Fruit fly (Drosophila melanogaster) whole organism, embryonic: ENCODE measurements around the gene sun.

Experiments used
- BEAF-32 ChIP-seq: fragments of 200-800 bp; sonication (Bioruptor generic); optimal IDR thresholded peaks from 3 replicates; lab custom pipeline; 2017; ENCODE audit warnings: missing biosample characterization, missing genetic modification characterization, mild to moderate bottlenecking, moderate library complexity, missing genetic modification reagents
- CG10366 ChIP-seq: fragments of 200-800 bp; sonication (Bioruptor generic); IDR thresholded peaks from 2 replicates; pipeline ENCODE4 v1.3.6; 2022; ENCODE audit warnings: missing biosample characterization, missing genetic modification characterization
- CG11085 ChIP-seq: fragments of 200-800 bp; sonication (Bioruptor generic); IDR thresholded peaks from 2 replicates; pipeline ENCODE4 v1.3.6; 2022; ENCODE audit warnings: missing biosample characterization, missing genetic modification characterization
- CG11560 ChIP-seq: fragments of 200-800 bp; sonication (Bioruptor generic); IDR thresholded peaks from 3 replicates; pipeline ENCODE4 v1.3.6; 2022; ENCODE audit warnings: missing biosample characterization, missing genetic modification characterization
- CG12071 ChIP-seq: fragments of 200-800 bp; sonication (Bioruptor generic); optimal IDR thresholded peaks from 3 replicates; lab custom pipeline; 2018; ENCODE audit warnings: missing biosample characterization, mild to moderate bottlenecking, missing genetic modification characterization
- CG12219 ChIP-seq: fragments of 200-800 bp; sonication (Bioruptor generic); optimal IDR thresholded peaks from 3 replicates; lab custom pipeline; 2018; ENCODE audit warnings: missing biosample characterization, mild to moderate bottlenecking, missing genetic modification characterization
- CG14014 ChIP-seq: fragments of 200-800 bp; sonication (Bioruptor generic); IDR thresholded peaks from 2 replicates; pipeline ENCODE4 v1.3.6; 2022; ENCODE audit warnings: missing biosample characterization, missing genetic modification characterization
- CG14710 ChIP-seq: fragments of 200-800 bp; sonication (Bioruptor generic); optimal IDR thresholded peaks from 3 replicates; lab custom pipeline; 2019; ENCODE audit warnings: missing biosample characterization, mild to moderate bottlenecking, missing genetic modification characterization, moderate library complexity
- CG14860 ChIP-seq: fragments of 200-800 bp; sonication (Bioruptor generic); IDR thresholded peaks from 3 replicates; pipeline ENCODE4 v1.3.6; 2022; ENCODE audit warnings: missing biosample characterization, missing genetic modification characterization; ENCODE audit not compliant: partially characterized antibody
- CG16779 ChIP-seq: fragments of 200-800 bp; sonication (Bioruptor generic); IDR thresholded peaks from 2 replicates; pipeline ENCODE4 v1.3.6; 2022; ENCODE audit warnings: missing biosample characterization, missing genetic modification characterization
- CG2678 ChIP-seq: fragments of 200-800 bp; sonication (Bioruptor generic); optimal IDR thresholded peaks from 3 replicates; lab custom pipeline; 2019; ENCODE audit warnings: missing biosample characterization, mild to moderate bottlenecking, missing genetic modification characterization, moderate library complexity
- CG31365 ChIP-seq: fragments of 200-800 bp; sonication (Bioruptor generic); optimal IDR thresholded peaks from 2 replicates; lab custom pipeline; 2018; ENCODE audit warnings: missing biosample characterization, mild to moderate bottlenecking, missing genetic modification characterization
- CG33213 ChIP-seq: fragments of 200-800 bp; sonication (Bioruptor generic); optimal IDR thresholded peaks from 3 replicates; lab custom pipeline; 2016; ENCODE audit warnings: missing biosample characterization, missing genetic modification characterization
- CG42726 ChIP-seq: fragments of 200-800 bp; sonication (Bioruptor generic); IDR thresholded peaks from 2 replicates; pipeline ENCODE4 v1.3.6; 2022; ENCODE audit warnings: missing biosample characterization, missing genetic modification characterization; ENCODE audit not compliant: partially characterized antibody
- CG4360 ChIP-seq: fragments of 200-800 bp; sonication (Bioruptor generic); IDR thresholded peaks from 2 replicates; pipeline ENCODE4 v1.3.6; 2022; ENCODE audit warnings: missing biosample characterization, missing genetic modification characterization
- CG4707 ChIP-seq: fragments of 200-800 bp; sonication (Bioruptor generic); optimal IDR thresholded peaks from 2 replicates; lab custom pipeline; 2018; ENCODE audit warnings: missing biosample characterization, mild to moderate bottlenecking, missing genetic modification characterization, moderate library complexity
- CG5180 ChIP-seq: fragments of 200-800 bp; sonication (Bioruptor generic); optimal IDR thresholded peaks from 3 replicates; lab custom pipeline; 2017; ENCODE audit warnings: missing biosample characterization, missing genetic modification characterization, mild to moderate bottlenecking, moderate library complexity, missing genetic modification reagents
- CG6813 ChIP-seq: fragments of 200-800 bp; sonication (Bioruptor generic); optimal IDR thresholded peaks from 2 replicates; lab custom pipeline; 2017; ENCODE audit warnings: missing biosample characterization, missing genetic modification characterization, mild to moderate bottlenecking, moderate library complexity, missing genetic modification reagents
- CG7372 ChIP-seq: fragments of 200-800 bp; sonication (Bioruptor generic); IDR thresholded peaks from 2 replicates; pipeline ENCODE4 v1.3.6; 2022; ENCODE audit warnings: missing biosample characterization, missing genetic modification characterization
- CG8765 ChIP-seq: fragments of 200-800 bp; sonication (Bioruptor generic); IDR thresholded peaks from 2 replicates; pipeline ENCODE4 v1.3.6; 2022; ENCODE audit warnings: missing biosample characterization, missing genetic modification characterization
- E2f1 ChIP-seq: fragments of 200-800 bp; sonication (Bioruptor generic); IDR thresholded peaks from 2 replicates; pipeline ENCODE4 v1.3.6; 2022; ENCODE audit warnings: missing biosample characterization, missing genetic modification characterization
- Elba2 ChIP-seq: fragments of 200-800 bp; sonication (Bioruptor generic); optimal IDR thresholded peaks from 3 replicates; lab custom pipeline; 2016; ENCODE audit warnings: missing biosample characterization, missing genetic modification characterization
- Hr51 ChIP-seq, 2 experiments: fragments of 200-800 bp; sonication (Bioruptor generic); optimal IDR thresholded peaks; 2 replicates in 1 of 2; 3 replicates in 1 of 2; lab custom pipeline; 2016 to 2018; ENCODE audit warnings: missing biosample characterization in 2 of 2, missing genetic modification characterization in 2 of 2, mild to moderate bottlenecking in 1 of 2, moderate library complexity in 1 of 2
- Max ChIP-seq: fragments of 200-800 bp; sonication (Bioruptor generic); optimal IDR thresholded peaks from 2 replicates; lab custom pipeline; 2016; ENCODE audit warnings: missing biosample characterization, mild to moderate bottlenecking, missing genetic modification characterization
- Mes4 ChIP-seq: fragments of 200-800 bp; sonication (Bioruptor generic); optimal IDR thresholded peaks from 2 replicates; lab custom pipeline; 2016; ENCODE audit warnings: missing biosample characterization, missing genetic modification characterization
- Mrtf ChIP-seq: fragments of 200-800 bp; sonication (Bioruptor generic); IDR thresholded peaks from 3 replicates; pipeline ENCODE4 v1.3.6; 2022; ENCODE audit warnings: missing biosample characterization, missing genetic modification characterization
- NC2α ChIP-seq: fragments of 200-800 bp; sonication (Bioruptor generic); optimal IDR thresholded peaks from 2 replicates; lab custom pipeline; 2016; ENCODE audit warnings: missing biosample characterization, missing genetic modification characterization
- NK7.1 ChIP-seq: fragments of 200-800 bp; sonication (Bioruptor generic); optimal IDR thresholded peaks from 3 replicates; lab custom pipeline; 2016; ENCODE audit warnings: missing biosample characterization, missing genetic modification characterization
- Ptx1 ChIP-seq: fragments of 200-800 bp; sonication (Bioruptor generic); IDR thresholded peaks from 2 replicates; pipeline ENCODE4 v1.3.6; 2022; ENCODE audit warnings: missing biosample characterization, missing genetic modification characterization
- Scr ChIP-seq: fragments of 200-800 bp; sonication (Bioruptor generic); IDR thresholded peaks from 2 replicates; pipeline ENCODE4 v1.3.6; 2022; ENCODE audit warnings: missing biosample characterization, missing genetic modification characterization; ENCODE audit not compliant: partially characterized antibody
- YL-1 ChIP-seq: fragments of 200-800 bp; sonication (Bioruptor generic); optimal IDR thresholded peaks from 3 replicates; lab custom pipeline; 2017; ENCODE audit warnings: missing biosample characterization, mild to moderate bottlenecking, missing genetic modification characterization
- az2 ChIP-seq: fragments of 200-800 bp; sonication (Bioruptor generic); optimal IDR thresholded peaks from 3 replicates; lab custom pipeline; 2016; ENCODE audit warnings: missing biosample characterization, missing genetic modification characterization
- chinmo ChIP-seq: fragments of 200-800 bp; sonication (Bioruptor generic); IDR thresholded peaks from 4 replicates; pipeline ENCODE4 v1.3.6; 2022; ENCODE audit warnings: missing biosample characterization, missing genetic modification characterization; ENCODE audit not compliant: partially characterized antibody
- chn ChIP-seq: fragments of 200-800 bp; sonication (Bioruptor generic); optimal IDR thresholded peaks from 2 replicates; lab custom pipeline; 2016; ENCODE audit warnings: missing biosample characterization, missing genetic modification characterization
- corto ChIP-seq: fragments of 200-800 bp; sonication (Bioruptor generic); optimal IDR thresholded peaks from 2 replicates; lab custom pipeline; 2016; ENCODE audit warnings: missing biosample characterization, mild to moderate bottlenecking, missing genetic modification characterization, moderate library complexity
- dati ChIP-seq: fragments of 200-800 bp; sonication (Bioruptor generic); IDR thresholded peaks from 2 replicates; pipeline ENCODE4 v1.3.6; 2022; ENCODE audit warnings: missing biosample characterization, missing genetic modification characterization
- dpn ChIP-seq, 2 experiments: fragments of 200-800 bp; sonication (Bioruptor generic); optimal IDR thresholded peaks; 3 replicates each; lab custom pipeline; 2016; ENCODE audit warnings: missing biosample characterization in 2 of 2, missing genetic modification characterization in 2 of 2
- fd64A ChIP-seq: fragments of 200-800 bp; sonication (Bioruptor generic); optimal IDR thresholded peaks from 3 replicates; lab custom pipeline; 2018; ENCODE audit warnings: missing biosample characterization, mild to moderate bottlenecking, missing genetic modification characterization
- ind ChIP-seq: fragments of 200-800 bp; sonication (Bioruptor generic); optimal IDR thresholded peaks from 3 replicates; lab custom pipeline; 2016; ENCODE audit warnings: missing biosample characterization, missing genetic modification characterization
- oc ChIP-seq: fragments of 200-800 bp; sonication (Bioruptor generic); optimal IDR thresholded peaks from 2 replicates; lab custom pipeline; 2018; ENCODE audit warnings: missing biosample characterization, mild to moderate bottlenecking, missing genetic modification characterization, moderate library complexity
- pb ChIP-seq: fragments of 200-800 bp; sonication (Bioruptor generic); optimal IDR thresholded peaks from 3 replicates; lab custom pipeline; 2016; ENCODE audit warnings: missing biosample characterization, missing genetic modification characterization
- rib ChIP-seq: fragments of 200-800 bp; sonication (Bioruptor generic); IDR thresholded peaks from 2 replicates; pipeline ENCODE4 v1.3.6; 2022; ENCODE audit warnings: missing biosample characterization, missing genetic modification characterization
- sd ChIP-seq: fragments of 200-800 bp; sonication (Bioruptor generic); optimal IDR thresholded peaks from 3 replicates; lab custom pipeline; 2018; ENCODE audit warnings: missing biosample characterization, mild to moderate bottlenecking, missing genetic modification characterization, moderate library complexity
- slp2 ChIP-seq: fragments of 200-800 bp; sonication (Bioruptor generic); optimal IDR thresholded peaks from 2 replicates; lab custom pipeline; 2016; ENCODE audit warnings: missing biosample characterization, missing genetic modification characterization
- stwl ChIP-seq: fragments of 200-800 bp; sonication (Bioruptor generic); optimal IDR thresholded peaks from 3 replicates; lab custom pipeline; 2018; ENCODE audit warnings: missing biosample characterization, mild to moderate bottlenecking, missing genetic modification characterization, moderate library complexity
- tin ChIP-seq: fragments of 200-800 bp; sonication (Bioruptor generic); optimal IDR thresholded peaks from 3 replicates; lab custom pipeline; 2016; ENCODE audit warnings: missing biosample characterization, missing genetic modification characterization
- usp ChIP-seq: fragments of >200 bp; optimal IDR thresholded peaks from 2 replicates; lab custom pipeline; 2017; ENCODE audit warnings: missing biosample characterization, missing genetic modification characterization
- vfl ChIP-seq: fragments of 200-800 bp; sonication (Bioruptor generic); optimal IDR thresholded peaks from 2 replicates; lab custom pipeline; 2016; ENCODE audit warnings: missing biosample characterization, missing genetic modification characterization
- vvl ChIP-seq: fragments of 200-800 bp; sonication (Bioruptor generic); IDR thresholded peaks from 2 replicates; pipeline ENCODE4 v1.3.6; 2022; ENCODE audit warnings: missing biosample characterization, missing genetic modification characterization
- z ChIP-seq: fragments of 200-800 bp; sonication (Bioruptor generic); IDR thresholded peaks from 3 replicates; pipeline ENCODE4 v1.3.6; 2022; ENCODE audit warnings: missing biosample characterization, missing genetic modification characterization
- zen ChIP-seq: fragments of 200-800 bp; sonication (Bioruptor generic); optimal IDR thresholded peaks from 3 replicates; lab custom pipeline; 2018; ENCODE audit warnings: missing biosample characterization, mild to moderate bottlenecking, missing genetic modification characterization, moderate library complexity

Gene sun

dm6 chrX:15860479-15860878, 11.4 kb upstream of the sun start (continued):
- TF ChIP-seq Elba2 (GFP tag; lab: Kevin White, UChicago) = no peak
- no peak for TF ChIP-seq CG11085
- TF ChIP-seq CG7372 = no peak
- TF ChIP-seq CG14710 (tag; lab: Kevin White, UChicago) = no peak
- TF ChIP-seq CG4707 (GFP tag; lab: Kevin White, UChicago) = no peak
- TF ChIP-seq usp = no peak
- TF ChIP-seq slp2 (GFP tag; lab: Kevin White, UChicago) = no peak
- TF ChIP-seq Scr (GFP tag; lab: Robert Waterston, UW) = no peak
- TF ChIP-seq ind (GFP tag; lab: Kevin White, UChicago) = no peak
- TF ChIP-seq Max (GFP tag; lab: Kevin White, UChicago) = peak; percentile 2
- TF ChIP-seq CG33213 (GFP tag; lab: Kevin White, UChicago) = no peak
- no peak for TF ChIP-seq z (GFP tag; lab: Robert Waterston, UW)
- TF ChIP-seq dati (GFP tag; lab: Robert Waterston, UW) = no peak
- no peak for TF ChIP-seq Hr51 (GFP tag; optimal IDR thresholded peaks at IDR 0.05; lab: Kevin White, UChicago)
- TF ChIP-seq NC2α (GFP tag; lab: Kevin White, UChicago) = no peak
- TF ChIP-seq CG2678 (tag; lab: Kevin White, UChicago) = peak; percentile 11
- peak; percentile 53; the same call in 1 of the 2 replicates for TF ChIP-seq rib (GFP tag; lab: Robert Waterston, UW)
- no peak for TF ChIP-seq CG12219 (GFP tag; lab: Kevin White, UChicago)
- no peak for TF ChIP-seq pb (GFP tag; lab: Kevin White, UChicago)
- no peak for TF ChIP-seq chinmo (GFP tag; lab: Robert Waterston, UW)
- no peak for TF ChIP-seq Mrtf (GFP tag; lab: Robert Waterston, UW)
- peak; percentile 45 for TF ChIP-seq sd (tag; lab: Kevin White, UChicago)
- TF ChIP-seq CG14014 (GFP tag; lab: Robert Waterston, UW) = no peak
- no peak for TF ChIP-seq az2 (GFP tag; lab: Kevin White, UChicago)
- no peak for TF ChIP-seq CG16779 (GFP tag; lab: Robert Waterston, UW)
- TF ChIP-seq zen (tag; lab: Kevin White, UChicago) = no peak
- no peak for TF ChIP-seq CG6813 (GFP tag; lab: Kevin White, UChicago)
- 0 out of 2 replicates have a peak, but pooled peaks have one; percentile 21 for TF ChIP-seq CG8765 (GFP tag; lab: Robert Waterston, UW)
- TF ChIP-seq CG4360 (GFP tag; lab: Robert Waterston, UW) = no peak
- no peak for TF ChIP-seq oc (tag; lab: Kevin White, UChicago)
- TF ChIP-seq vfl (GFP tag; lab: Kevin White, UChicago) = no peak
- peak; percentile 6 for TF ChIP-seq chn (GFP tag; lab: Kevin White, UChicago)

dm6 chrX:15859869-15860268, 10.8 kb upstream of the sun start, which contains the start of gene Gbeta13F:
Gene Gbeta13F (plus strand): TSS chrX:15860115.
- TF ChIP-seq CG5180 (GFP tag; lab: Kevin White, UChicago) (no peak), CG14860 (GFP tag; lab: Robert Waterston, UW) (peak; percentile 37; the same call in 1 of the 3 replicates), fd64A (GFP tag; lab: Kevin White, UChicago) (no peak), CG12071 (GFP tag; lab: Kevin White, UChicago) (no peak), CG42726 (GFP tag; lab: Robert Waterston, UW) (peak; percentile 53), CG4360 (GFP tag; lab: Robert Waterston, UW) (no peak), Mes4 (GFP tag; lab: Kevin White, UChicago) (no peak), CG11560 (no peak), CG10366 (GFP tag; lab: Robert Waterston, UW) (no peak), CG31365 (no peak), dpn (GFP tag; optimal IDR thresholded peaks at IDR 0.05; lab: Kevin White, UChicago) (no peak), BEAF-32 (peak; percentile 70), YL-1 (GFP tag; lab: Kevin White, UChicago) (no peak), NK7.1 (no peak), corto (GFP tag; lab: Kevin White, UChicago) (no peak), vvl (GFP tag; lab: Robert Waterston, UW) (peak; percentile 24; the same call in 1 of the 2 replicates), tin (GFP tag; lab: Kevin White, UChicago) (no peak), E2f1 (GFP tag; lab: Robert Waterston, UW) (0 out of 2 replicates have a peak, but pooled peaks have one; percentile 16), stwl (tag; lab: Kevin White, UChicago) (peak; percentile 33), Ptx1 (GFP tag; lab: Robert Waterston, UW) (peak; percentile 57)
